Fruit fly (Drosophila melanogaster) whole organism, embryonic: ENCODE measurements around the gene CG15382.
A peak's percentile ranks its signal among the peaks of the same experiment; 100 is the strongest.

Experiments
- ATbp ChIP-seq: fragments of 200-800 bp; sonication (Bioruptor generic); optimal IDR thresholded peaks from 2 replicates; lab custom pipeline; 2017; ENCODE audit warnings: missing biosample characterization, mild to moderate bottlenecking, missing genetic modification characterization, missing genetic modification reagents
- Abd-B ChIP-seq: fragments of 200-800 bp; sonication (Bioruptor generic); optimal IDR thresholded peaks from 2 replicates; lab custom pipeline; 2018; ENCODE audit warnings: missing biosample characterization, mild to moderate bottlenecking, missing genetic modification characterization, moderate library complexity
- Ada2b ChIP-seq: fragments of 200-800 bp; sonication (Bioruptor generic); IDR thresholded peaks from 2 replicates; pipeline ENCODE4 v1.3.6; 2022; ENCODE audit warnings: missing biosample characterization, missing genetic modification characterization
- Antp ChIP-seq: fragments of 200-800 bp; sonication (Bioruptor generic); optimal IDR thresholded peaks from 3 replicates; lab custom pipeline; 2016; ENCODE audit warnings: missing biosample characterization, missing genetic modification characterization
- Blimp-1 ChIP-seq: fragments of 200-800 bp; sonication (Bioruptor generic); optimal IDR thresholded peaks from 3 replicates; lab custom pipeline; 2018; ENCODE audit warnings: missing biosample characterization, missing genetic modification characterization, mild to moderate bottlenecking, moderate library complexity, missing genetic modification reagents
- CG10366 ChIP-seq: fragments of 200-800 bp; sonication (Bioruptor generic); IDR thresholded peaks from 2 replicates; pipeline ENCODE4 v1.3.6; 2022; ENCODE audit warnings: missing biosample characterization, missing genetic modification characterization
- CG10543 ChIP-seq: fragments of 200-800 bp; sonication (Bioruptor generic); optimal IDR thresholded peaks from 3 replicates; lab custom pipeline; 2017; ENCODE audit warnings: missing biosample characterization, mild to moderate bottlenecking, missing genetic modification characterization, moderate library complexity
- CG14441 ChIP-seq: fragments of 200-800 bp; sonication (Bioruptor generic); IDR thresholded peaks from 2 replicates; pipeline ENCODE4 v1.3.6; 2022; ENCODE audit warnings: missing biosample characterization, missing genetic modification characterization
- CG15514 ChIP-seq: fragments of 200-800 bp; sonication (Bioruptor generic); optimal IDR thresholded peaks from 3 replicates; lab custom pipeline; 2017; ENCODE audit warnings: missing biosample characterization, missing genetic modification characterization, mild to moderate bottlenecking, moderate library complexity, missing genetic modification reagents
- CG17385 ChIP-seq: fragments of 200-800 bp; sonication (Bioruptor generic); optimal IDR thresholded peaks from 3 replicates; lab custom pipeline; 2018; ENCODE audit warnings: missing biosample characterization, mild to moderate bottlenecking, missing genetic modification characterization
- CG2678 ChIP-seq: fragments of 200-800 bp; sonication (Bioruptor generic); optimal IDR thresholded peaks from 3 replicates; lab custom pipeline; 2019; ENCODE audit warnings: missing biosample characterization, mild to moderate bottlenecking, missing genetic modification characterization, moderate library complexity
- CG30431 ChIP-seq: fragments of 200-800 bp; sonication (Bioruptor generic); optimal IDR thresholded peaks from 2 replicates; lab custom pipeline; 2017; ENCODE audit warnings: missing biosample characterization, missing genetic modification characterization
- CG31224 ChIP-seq: fragments of 200-800 bp; sonication (Bioruptor generic); IDR thresholded peaks from 2 replicates; pipeline ENCODE4 v1.3.6; 2022; ENCODE audit warnings: missing biosample characterization, missing genetic modification characterization
- CG32532 ChIP-seq: fragments of 200-800 bp; sonication (Bioruptor generic); IDR thresholded peaks from 2 replicates; pipeline ENCODE4 v1.3.6; 2022; ENCODE audit warnings: missing biosample characterization, missing genetic modification characterization
- CG3281 ChIP-seq: fragments of 200-800 bp; sonication (Bioruptor generic); optimal IDR thresholded peaks from 3 replicates; lab custom pipeline; 2017; ENCODE audit warnings: missing biosample characterization, mild to moderate bottlenecking, missing genetic modification characterization
- CG33557 ChIP-seq: fragments of 200-800 bp; sonication (Bioruptor generic); optimal IDR thresholded peaks from 2 replicates; lab custom pipeline; 2019; ENCODE audit warnings: missing biosample characterization, mild to moderate bottlenecking, missing genetic modification characterization, moderate library complexity
- CG34376 ChIP-seq: fragments of 200-800 bp; sonication (Bioruptor generic); optimal IDR thresholded peaks from 2 replicates; lab custom pipeline; 2018; ENCODE audit warnings: missing biosample characterization, mild to moderate bottlenecking, missing genetic modification characterization
- CG42726 ChIP-seq: fragments of 200-800 bp; sonication (Bioruptor generic); IDR thresholded peaks from 2 replicates; pipeline ENCODE4 v1.3.6; 2022; ENCODE audit warnings: missing biosample characterization, missing genetic modification characterization; ENCODE audit not compliant: partially characterized antibody
- CG4820 ChIP-seq: fragments of 200-800 bp; sonication (Bioruptor generic); optimal IDR thresholded peaks from 3 replicates; lab custom pipeline; 2016; ENCODE audit warnings: missing biosample characterization, missing genetic modification characterization
- CG7372 ChIP-seq: fragments of 200-800 bp; sonication (Bioruptor generic); IDR thresholded peaks from 2 replicates; pipeline ENCODE4 v1.3.6; 2022; ENCODE audit warnings: missing biosample characterization, missing genetic modification characterization
- CG8924 ChIP-seq: fragments of 200-800 bp; optimal IDR thresholded peaks from 3 replicates; lab custom pipeline; 2019; ENCODE audit warnings: missing biosample characterization, mild to moderate bottlenecking, missing genetic modification characterization, moderate library complexity
- D19A ChIP-seq: fragments of 200-800 bp; optimal IDR thresholded peaks from 3 replicates; lab custom pipeline; 2019; ENCODE audit warnings: missing biosample characterization, mild to moderate bottlenecking, missing genetic modification characterization, moderate library complexity
- Eip74EF ChIP-seq, 2 experiments: fragments of 200-800 bp in 1 of 2; fragments of >200 bp in 1 of 2; sonication (Bioruptor generic) in 1 of 2; optimal IDR thresholded peaks; 2 replicates each; lab custom pipeline; 2017 to 2019; ENCODE audit warnings: missing biosample characterization in 2 of 2, missing genetic modification characterization in 2 of 2, mild to moderate bottlenecking in 1 of 2, moderate library complexity in 1 of 2
- Ets65A ChIP-seq: fragments of 200-800 bp; sonication (Bioruptor generic); peaks from one replicate; lab custom pipeline; 2016; ENCODE audit warnings: missing biosample characterization, missing genetic modification characterization
- Fer1 ChIP-seq: fragments of 200-800 bp; sonication (Bioruptor generic); optimal IDR thresholded peaks from 2 replicates; lab custom pipeline; 2017; ENCODE audit warnings: missing biosample characterization, mild to moderate bottlenecking, missing genetic modification characterization
- GATAe ChIP-seq: fragments of 200-800 bp; sonication (Bioruptor generic); conservative IDR thresholded peaks from 2 replicates; pipeline ENCODE4 v1.3.6; 2022; ENCODE audit warnings: missing biosample characterization, missing genetic modification characterization
- Gug ChIP-seq: fragments of 200-800 bp; sonication (Bioruptor generic); IDR thresholded peaks from 4 replicates; pipeline ENCODE4 v1.3.6; 2022; ENCODE audit warnings: missing biosample characterization, missing genetic modification characterization
- HmgZ ChIP-seq: fragments of 200-800 bp; sonication (Bioruptor generic); optimal IDR thresholded peaks from 2 replicates; lab custom pipeline; 2018; ENCODE audit warnings: missing biosample characterization, mild to moderate bottlenecking, missing genetic modification characterization
- Hmr ChIP-seq: fragments of 200-800 bp; sonication (Bioruptor generic); optimal IDR thresholded peaks from 3 replicates; lab custom pipeline; 2017; ENCODE audit warnings: mild to moderate bottlenecking, missing biosample characterization, missing genetic modification reagents, missing genetic modification characterization
- Med ChIP-seq: fragments of 200-800 bp; sonication (Bioruptor generic); peaks from one replicate; lab custom pipeline; 2016; ENCODE audit warnings: missing biosample characterization, missing genetic modification characterization, mild to moderate bottlenecking, inconsistent platforms, moderate library complexity
- Meics ChIP-seq: fragments of 200-800 bp; sonication (Bioruptor generic); optimal IDR thresholded peaks from 2 replicates; lab custom pipeline; 2017; ENCODE audit warnings: missing biosample characterization, mild to moderate bottlenecking, missing genetic modification characterization
- Poxn ChIP-seq: fragments of 200-800 bp; sonication (Bioruptor generic); IDR thresholded peaks from 2 replicates; pipeline ENCODE4 v1.3.6; 2022; ENCODE audit warnings: missing biosample characterization, missing genetic modification characterization
- Side ChIP-seq: fragments of 200-800 bp; sonication (Bioruptor generic); optimal IDR thresholded peaks from 2 replicates; lab custom pipeline; 2016; ENCODE audit warnings: missing biosample characterization, missing genetic modification characterization
- Sox102F ChIP-seq: fragments of 200-800 bp; sonication (Bioruptor generic); optimal IDR thresholded peaks from 2 replicates; lab custom pipeline; 2018; ENCODE audit warnings: missing biosample characterization, mild to moderate bottlenecking, missing genetic modification characterization, moderate library complexity
- Taf1 ChIP-seq: fragments of 200-800 bp; sonication (Bioruptor generic); IDR thresholded peaks from 2 replicates; pipeline ENCODE4 v1.3.6; 2022; ENCODE audit warnings: missing biosample characterization, missing genetic modification characterization
- aop ChIP-seq: fragments of 200-800 bp; sonication (Bioruptor generic); IDR thresholded peaks from 2 replicates; pipeline ENCODE4 v1.3.6; 2022; ENCODE audit warnings: missing biosample characterization, missing genetic modification characterization
- az2 ChIP-seq: fragments of 200-800 bp; sonication (Bioruptor generic); optimal IDR thresholded peaks from 3 replicates; lab custom pipeline; 2016; ENCODE audit warnings: missing biosample characterization, missing genetic modification characterization
- btn ChIP-seq: fragments of 200-800 bp; sonication (Bioruptor generic); optimal IDR thresholded peaks from 2 replicates; lab custom pipeline; 2016; ENCODE audit warnings: missing biosample characterization, missing genetic modification characterization
- chinmo ChIP-seq: fragments of 200-800 bp; sonication (Bioruptor generic); IDR thresholded peaks from 4 replicates; pipeline ENCODE4 v1.3.6; 2022; ENCODE audit warnings: missing biosample characterization, missing genetic modification characterization; ENCODE audit not compliant: partially characterized antibody
- exex ChIP-seq: fragments of 200-800 bp; sonication (Bioruptor generic); optimal IDR thresholded peaks from 4 replicates; lab custom pipeline; 2018; ENCODE audit warnings: missing biosample characterization, mild to moderate bottlenecking, missing genetic modification characterization, moderate library complexity
- grau ChIP-seq: fragments of 200-800 bp; optimal IDR thresholded peaks from 3 replicates; lab custom pipeline; 2019; ENCODE audit warnings: missing biosample characterization, mild to moderate bottlenecking, missing genetic modification characterization, moderate library complexity
- lbe ChIP-seq: fragments of 200-800 bp; sonication (Bioruptor generic); optimal IDR thresholded peaks from 2 replicates; lab custom pipeline; 2016; ENCODE audit warnings: missing biosample characterization, mild to moderate bottlenecking, missing genetic modification characterization
- mirr ChIP-seq: fragments of 200-800 bp; sonication (Bioruptor generic); optimal IDR thresholded peaks from 3 replicates; lab custom pipeline; 2018; ENCODE audit warnings: missing biosample characterization, mild to moderate bottlenecking, missing genetic modification characterization
- nom ChIP-seq: fragments of 200-800 bp; sonication (Bioruptor generic); optimal IDR thresholded peaks from 2 replicates; lab custom pipeline; 2017; ENCODE audit warnings: missing biosample characterization, missing genetic modification characterization, mild to moderate bottlenecking, moderate library complexity, missing genetic modification reagents
- rib ChIP-seq: fragments of 200-800 bp; sonication (Bioruptor generic); IDR thresholded peaks from 2 replicates; pipeline ENCODE4 v1.3.6; 2022; ENCODE audit warnings: missing biosample characterization, missing genetic modification characterization
- salm ChIP-seq: fragments of 200-800 bp; sonication (Bioruptor generic); optimal IDR thresholded peaks from 2 replicates; lab custom pipeline; 2018; ENCODE audit warnings: missing biosample characterization, mild to moderate bottlenecking, missing genetic modification characterization
- schlank ChIP-seq: fragments of 200-800 bp; sonication (Bioruptor generic); optimal IDR thresholded peaks from 2 replicates; lab custom pipeline; 2018; ENCODE audit warnings: missing biosample characterization, mild to moderate bottlenecking, missing genetic modification characterization
- sd ChIP-seq: fragments of 200-800 bp; sonication (Bioruptor generic); optimal IDR thresholded peaks from 3 replicates; lab custom pipeline; 2018; ENCODE audit warnings: missing biosample characterization, mild to moderate bottlenecking, missing genetic modification characterization, moderate library complexity
- sug ChIP-seq: fragments of 200-800 bp; optimal IDR thresholded peaks from 2 replicates; lab custom pipeline; 2019; ENCODE audit warnings: missing biosample characterization, mild to moderate bottlenecking, missing genetic modification characterization, moderate library complexity

Gene CG15382

dm6 chr2L:2171366-2172078 lies 16.0 kb downstream of the CG15382 start:
- TF ChIP-seq D19A (peak; percentile 20), Meics (GFP tag; lab: Kevin White, UChicago) (peak; percentile 20), Ada2b (GFP tag; lab: Robert Waterston, UW) (no peak), exex (peak; percentile 97), Antp (GFP tag; lab: Kevin White, UChicago) (no peak), nom (no peak), Sox102F (GFP tag; lab: Kevin White, UChicago) (no peak), Blimp-1 (GFP tag; lab: Kevin White, UChicago) (no peak), Taf1 (0 out of 2 replicates have a peak, but pooled peaks have one; percentile 15), salm (peak; percentile 44), Gug (GFP tag; lab: Robert Waterston, UW) (no peak), CG10366 (GFP tag; lab: Robert Waterston, UW) (no peak), CG34376 (GFP tag; lab: Kevin White, UChicago) (peak; percentile 76), GATAe (peak; percentile 77), Eip74EF (GFP tag; optimal IDR thresholded peaks at IDR 0.05; lab: Kevin White, UChicago) (peak in 1 of 2 experiments; percentile 54), CG42726 (GFP tag; lab: Robert Waterston, UW) (no peak), sug (tag; lab: Kevin White, UChicago) (peak; percentile 87), CG30431 (GFP tag; lab: Kevin White, UChicago) (no peak), HmgZ (peak; percentile 29), mirr (GFP tag; lab: Kevin White, UChicago) (peak; percentile 68), Abd-B (GFP tag; lab: Kevin White, UChicago) (no peak), aop (GFP tag; lab: Robert Waterston, UW) (peak; percentile 99), CG14441 (GFP tag; lab: Robert Waterston, UW) (peak; percentile 54), CG4820 (GFP tag; lab: Kevin White, UChicago) (no peak), rib (GFP tag; lab: Robert Waterston, UW) (0 out of 2 replicates have a peak, but pooled peaks have one; percentile 29), sd (tag; lab: Kevin White, UChicago) (peak; percentile 88), Poxn (GFP tag; lab: Robert Waterston, UW) (peak; percentile 22; the same call in 1 of the 2 replicates), grau (tag; lab: Kevin White, UChicago) (peak; percentile 57), CG2678 (tag; lab: Kevin White, UChicago) (peak; percentile 26), CG3281 (GFP tag; lab: Kevin White, UChicago) (peak; percentile 13), schlank (tag; lab: Kevin White, UChicago) (peak; percentile 3), Fer1 (GFP tag; lab: Kevin White, UChicago) (peak; percentile 35), Hmr (GFP tag; lab: Kevin White, UChicago) (peak; percentile 43), CG7372 (GFP tag; lab: Robert Waterston, UW) (no peak), CG15514 (GFP tag; lab: Kevin White, UChicago) (peak; percentile 26), chinmo (GFP tag; lab: Robert Waterston, UW) (peak; percentile 52; the same call in 1 of the 4 replicates), CG33557 (GFP tag; lab: Kevin White, UChicago) (no peak), CG17385 (peak; percentile 14), CG31224 (GFP tag; lab: Robert Waterston, UW) (no peak), CG10543 (GFP tag; lab: Kevin White, UChicago) (peak; percentile 71), lbe (GFP tag; lab: Kevin White, UChicago) (peak; percentile 35), Ets65A (GFP tag; lab: Kevin White, UChicago) (no peak), az2 (GFP tag; lab: Kevin White, UChicago) (no peak), Med (GFP tag; lab: Kevin White, UChicago) (peak; percentile 6), CG32532 (GFP tag; lab: Robert Waterston, UW) (peak; percentile 45; the same call in 1 of the 2 replicates), Side (no peak), CG8924 (no peak), ATbp (GFP tag; lab: Kevin White, UChicago) (peak; percentile 25), btn (GFP tag; lab: Kevin White, UChicago) (no peak)
